Fruit fly (Drosophila melanogaster) whole organism, embryonic: ENCODE measurements around the gene CG14839.

ENCODE experiments used
- CG10274 ChIP-seq: fragments of 200-800 bp; sonication (Bioruptor generic); optimal IDR thresholded peaks from 3 replicates; lab custom pipeline; 2017; ENCODE audit warnings: missing biosample characterization, mild to moderate bottlenecking, missing genetic modification characterization
- CG10979 ChIP-seq: fragments of 200-800 bp; sonication (Bioruptor generic); optimal IDR thresholded peaks from 2 replicates; lab custom pipeline; 2018; ENCODE audit warnings: missing biosample characterization, mild to moderate bottlenecking, missing genetic modification characterization, moderate library complexity
- CG12071 ChIP-seq: fragments of 200-800 bp; sonication (Bioruptor generic); optimal IDR thresholded peaks from 3 replicates; lab custom pipeline; 2018; ENCODE audit warnings: missing biosample characterization, mild to moderate bottlenecking, missing genetic modification characterization
- CG12299 ChIP-seq: fragments of 200-800 bp; sonication (Bioruptor generic); optimal IDR thresholded peaks from 2 replicates; lab custom pipeline; 2018; ENCODE audit warnings: missing biosample characterization, mild to moderate bottlenecking, missing genetic modification characterization
- CG1647 ChIP-seq: fragments of 200-800 bp; sonication (Bioruptor generic); optimal IDR thresholded peaks from 3 replicates; lab custom pipeline; 2016; ENCODE audit warnings: missing biosample characterization, missing genetic modification characterization
- CG16813 ChIP-seq: fragments of 200-800 bp; sonication (Bioruptor generic); IDR thresholded peaks from 3 replicates; pipeline ENCODE4 v1.3.6; 2022; ENCODE audit warnings: missing biosample characterization, missing genetic modification characterization; ENCODE audit not compliant: partially characterized antibody
- CG17359 ChIP-seq: fragments of 200-800 bp; sonication (Bioruptor generic); optimal IDR thresholded peaks from 3 replicates; lab custom pipeline; 2018; ENCODE audit warnings: missing biosample characterization, mild to moderate bottlenecking, missing genetic modification characterization, moderate library complexity
- CG2116 ChIP-seq: fragments of 200-800 bp; sonication (Bioruptor generic); optimal IDR thresholded peaks from 3 replicates; lab custom pipeline; 2018; ENCODE audit warnings: missing biosample characterization, mild to moderate bottlenecking, missing genetic modification characterization
- CG2875 ChIP-seq: fragments of 200-800 bp; sonication (Bioruptor generic); optimal IDR thresholded peaks from 2 replicates; lab custom pipeline; 2017; ENCODE audit warnings: missing biosample characterization, mild to moderate bottlenecking, missing genetic modification characterization, missing genetic modification reagents
- CG30020 ChIP-seq: fragments of 200-800 bp; optimal IDR thresholded peaks from 2 replicates; lab custom pipeline; 2019; ENCODE audit warnings: missing biosample characterization, mild to moderate bottlenecking, missing genetic modification characterization, moderate library complexity
- CG30431 ChIP-seq: fragments of 200-800 bp; sonication (Bioruptor generic); optimal IDR thresholded peaks from 2 replicates; lab custom pipeline; 2017; ENCODE audit warnings: missing biosample characterization, missing genetic modification characterization
- CG4820 ChIP-seq: fragments of 200-800 bp; sonication (Bioruptor generic); optimal IDR thresholded peaks from 3 replicates; lab custom pipeline; 2016; ENCODE audit warnings: missing biosample characterization, missing genetic modification characterization
- CG4854 ChIP-seq: fragments of 200-800 bp; sonication (Bioruptor generic); optimal IDR thresholded peaks from 2 replicates; lab custom pipeline; 2016; ENCODE audit warnings: missing biosample characterization, missing genetic modification characterization, inconsistent platforms
- CG7556 ChIP-seq: fragments of 200-800 bp; sonication (Bioruptor generic); optimal IDR thresholded peaks from 2 replicates; lab custom pipeline; 2017; ENCODE audit warnings: missing biosample characterization, mild to moderate bottlenecking, missing genetic modification characterization
- CG8924 ChIP-seq: fragments of 200-800 bp; optimal IDR thresholded peaks from 3 replicates; lab custom pipeline; 2019; ENCODE audit warnings: missing biosample characterization, mild to moderate bottlenecking, missing genetic modification characterization, moderate library complexity
- CrebB ChIP-seq: fragments of 200-800 bp; sonication (Bioruptor generic); optimal IDR thresholded peaks from 3 replicates; lab custom pipeline; 2018; ENCODE audit warnings: missing biosample characterization, mild to moderate bottlenecking, missing genetic modification characterization
- D ChIP-seq, 2 experiments: fragments of 200-800 bp in 1 of 2; fragments of >200 bp in 1 of 2; sonication (Bioruptor generic) in 1 of 2; optimal IDR thresholded peaks; 2 replicates in 1 of 2; 3 replicates in 1 of 2; lab custom pipeline; 2017; ENCODE audit warnings: mild to moderate bottlenecking in 1 of 2, missing biosample characterization in 1 of 2, missing genetic modification characterization in 1 of 2, missing genetic modification reagents in 1 of 2
- D19A ChIP-seq: fragments of 200-800 bp; optimal IDR thresholded peaks from 3 replicates; lab custom pipeline; 2019; ENCODE audit warnings: missing biosample characterization, mild to moderate bottlenecking, missing genetic modification characterization, moderate library complexity
- Dll ChIP-seq: fragments of 200-800 bp; sonication (Bioruptor generic); IDR thresholded peaks from 4 replicates; pipeline ENCODE4 v1.3.6; 2022; ENCODE audit warnings: missing biosample characterization, missing genetic modification characterization; ENCODE audit not compliant: partially characterized antibody
- Dp ChIP-seq: fragments of 200-800 bp; sonication (Bioruptor generic); optimal IDR thresholded peaks from 2 replicates; lab custom pipeline; 2018; ENCODE audit warnings: missing biosample characterization, mild to moderate bottlenecking, missing genetic modification characterization, moderate library complexity
- Drgx ChIP-seq: fragments of 200-800 bp; sonication (Bioruptor generic); IDR thresholded peaks from 2 replicates; pipeline ENCODE4 v1.3.6; 2022; ENCODE audit warnings: missing biosample characterization, missing genetic modification characterization
- E2f2 ChIP-seq: fragments of 200-800 bp; sonication (Bioruptor generic); IDR thresholded peaks from 2 replicates; pipeline ENCODE4 v1.3.6; 2022; ENCODE audit warnings: missing biosample characterization, missing genetic modification characterization
- Elba2 ChIP-seq: fragments of 200-800 bp; sonication (Bioruptor generic); optimal IDR thresholded peaks from 3 replicates; lab custom pipeline; 2016; ENCODE audit warnings: missing biosample characterization, missing genetic modification characterization
- HLH4C ChIP-seq: fragments of 200-800 bp; sonication (Bioruptor generic); IDR thresholded peaks from 3 replicates; pipeline ENCODE4 v1.3.6; 2022; ENCODE audit warnings: missing biosample characterization, missing genetic modification characterization; ENCODE audit not compliant: partially characterized antibody
- Hsf ChIP-seq: fragments of 200-800 bp; sonication (Bioruptor generic); optimal IDR thresholded peaks from 3 replicates; lab custom pipeline; 2016; ENCODE audit warnings: missing biosample characterization, missing genetic modification characterization
- MESR4 ChIP-seq: fragments of 200-800 bp; sonication (Bioruptor generic); optimal IDR thresholded peaks from 2 replicates; lab custom pipeline; 2018; ENCODE audit warnings: missing biosample characterization, mild to moderate bottlenecking, missing genetic modification characterization, moderate library complexity
- Scr ChIP-seq: fragments of 200-800 bp; sonication (Bioruptor generic); IDR thresholded peaks from 2 replicates; pipeline ENCODE4 v1.3.6; 2022; ENCODE audit warnings: missing biosample characterization, missing genetic modification characterization; ENCODE audit not compliant: partially characterized antibody
- Side ChIP-seq: fragments of 200-800 bp; sonication (Bioruptor generic); optimal IDR thresholded peaks from 2 replicates; lab custom pipeline; 2016; ENCODE audit warnings: missing biosample characterization, missing genetic modification characterization
- Taf1 ChIP-seq: fragments of 200-800 bp; sonication (Bioruptor generic); IDR thresholded peaks from 2 replicates; pipeline ENCODE4 v1.3.6; 2022; ENCODE audit warnings: missing biosample characterization, missing genetic modification characterization
- ac ChIP-seq: fragments of 200-800 bp; sonication (Bioruptor generic); optimal IDR thresholded peaks from 3 replicates; lab custom pipeline; 2017; ENCODE audit warnings: missing biosample characterization, mild to moderate bottlenecking, missing genetic modification characterization
- bbx ChIP-seq: fragments of 200-800 bp; sonication (Bioruptor generic); IDR thresholded peaks from 2 replicates; pipeline ENCODE4 v1.3.6; 2022; ENCODE audit warnings: missing biosample characterization, missing genetic modification characterization; ENCODE audit not compliant: partially characterized antibody
- cg ChIP-seq: fragments of 200-800 bp; sonication (Bioruptor generic); optimal IDR thresholded peaks from 3 replicates; lab custom pipeline; 2019; ENCODE audit warnings: missing biosample characterization, mild to moderate bottlenecking, missing genetic modification characterization, moderate library complexity
- corto ChIP-seq: fragments of 200-800 bp; sonication (Bioruptor generic); optimal IDR thresholded peaks from 2 replicates; lab custom pipeline; 2016; ENCODE audit warnings: missing biosample characterization, mild to moderate bottlenecking, missing genetic modification characterization, moderate library complexity
- crol ChIP-seq: fragments of 200-800 bp; sonication (Bioruptor generic); IDR thresholded peaks from 2 replicates; pipeline ENCODE4 v1.3.6; 2022; ENCODE audit warnings: missing biosample characterization, missing genetic modification characterization
- dmrt99B ChIP-seq: fragments of 200-800 bp; sonication (Bioruptor generic); optimal IDR thresholded peaks from 2 replicates; lab custom pipeline; 2018; ENCODE audit warnings: missing biosample characterization, mild to moderate bottlenecking, missing genetic modification characterization, moderate library complexity
- dpn ChIP-seq, 2 experiments: fragments of 200-800 bp; sonication (Bioruptor generic); optimal IDR thresholded peaks; 3 replicates each; lab custom pipeline; 2016; ENCODE audit warnings: missing biosample characterization in 2 of 2, missing genetic modification characterization in 2 of 2
- gcm ChIP-seq: fragments of 200-800 bp; sonication (Bioruptor generic); optimal IDR thresholded peaks from 2 replicates; lab custom pipeline; 2019; ENCODE audit warnings: missing biosample characterization, mild to moderate bottlenecking, missing genetic modification characterization, moderate library complexity
- kni ChIP-seq: fragments of 200-800 bp; sonication (Bioruptor generic); optimal IDR thresholded peaks from 3 replicates; lab custom pipeline; 2017; ENCODE audit warnings: mild to moderate bottlenecking, missing biosample characterization, missing genetic modification reagents, missing genetic modification characterization
- lab ChIP-seq: fragments of 200-800 bp; sonication (Bioruptor generic); optimal IDR thresholded peaks from 3 replicates; lab custom pipeline; 2017; ENCODE audit warnings: missing biosample characterization, missing genetic modification characterization, mild to moderate bottlenecking, moderate library complexity, missing genetic modification reagents
- lov ChIP-seq, 2 experiments: fragments of 200-800 bp in 1 of 2; fragments of >200 bp in 1 of 2; sonication (Bioruptor generic) in 1 of 2; IDR thresholded peaks in 1 of 2; optimal IDR thresholded peaks in 1 of 2; 2 replicates in 1 of 2; 3 replicates in 1 of 2; pipeline versions ENCODE4 v1.3.6 to Lab custom; 2017 to 2022; ENCODE audit warnings: missing biosample characterization in 1 of 2, missing genetic modification characterization in 1 of 2
- mam ChIP-seq: fragments of 200-800 bp; sonication (Bioruptor generic); optimal IDR thresholded peaks from 3 replicates; lab custom pipeline; 2016; ENCODE audit warnings: missing biosample characterization, missing genetic modification characterization
- onecut ChIP-seq: fragments of 200-800 bp; sonication (Bioruptor generic); IDR thresholded peaks from 2 replicates; pipeline ENCODE4 v1.3.6; 2022; ENCODE audit warnings: missing biosample characterization, missing genetic modification characterization
- peb ChIP-seq: fragments of 200-800 bp; sonication (Bioruptor generic); IDR thresholded peaks from 2 replicates; pipeline ENCODE4 v1.3.6; 2022; ENCODE audit warnings: missing biosample characterization, missing genetic modification characterization
- rib ChIP-seq: fragments of 200-800 bp; sonication (Bioruptor generic); IDR thresholded peaks from 2 replicates; pipeline ENCODE4 v1.3.6; 2022; ENCODE audit warnings: missing biosample characterization, missing genetic modification characterization
- stwl ChIP-seq: fragments of 200-800 bp; sonication (Bioruptor generic); optimal IDR thresholded peaks from 3 replicates; lab custom pipeline; 2018; ENCODE audit warnings: missing biosample characterization, mild to moderate bottlenecking, missing genetic modification characterization, moderate library complexity
- unc-4 ChIP-seq: fragments of 200-800 bp; sonication (Bioruptor generic); IDR thresholded peaks from 2 replicates; pipeline ENCODE4 v1.3.6; 2022; ENCODE audit warnings: missing biosample characterization, missing genetic modification characterization; ENCODE audit not compliant: partially characterized antibody

CG14839 gene

DNA sequence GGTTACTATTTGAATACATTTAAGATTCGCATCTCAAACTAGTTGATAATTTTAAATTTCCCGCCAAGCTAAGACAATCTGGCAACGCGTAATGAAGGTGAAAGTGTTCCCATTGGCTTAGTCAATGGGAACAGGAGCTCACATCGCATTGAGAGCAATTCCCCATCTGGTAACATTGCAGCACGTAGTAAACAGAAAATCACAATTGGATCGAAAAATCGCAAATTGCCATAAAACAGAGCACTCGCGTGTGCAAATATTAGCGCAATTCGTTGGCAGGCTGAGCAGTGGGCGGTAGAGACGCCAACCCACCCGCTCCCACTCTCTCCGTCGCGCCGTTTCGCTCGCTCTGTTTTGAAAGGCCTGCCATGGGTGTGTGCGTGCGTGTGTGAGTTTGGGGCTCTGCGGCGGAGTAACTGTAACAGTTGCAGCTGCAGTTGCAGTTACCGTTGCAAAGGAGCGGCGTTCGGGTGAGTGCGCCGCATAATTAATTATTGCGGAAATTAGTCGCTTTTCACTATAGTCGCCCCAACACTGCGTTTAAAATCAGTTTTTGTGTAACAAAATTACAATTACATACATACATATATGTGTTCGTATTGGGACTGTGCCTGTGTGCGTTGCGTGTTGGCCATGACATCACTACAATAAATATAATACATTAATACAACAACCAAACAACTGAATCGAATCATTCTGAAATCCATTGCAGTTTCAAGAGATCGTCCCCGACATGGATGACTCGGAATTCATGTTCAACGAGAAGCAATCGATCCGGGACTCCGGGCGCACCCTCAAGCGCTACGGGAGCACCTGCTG, 36.1 kb downstream of the CG14839 start (continued):
- TF ChIP-seq D19A (tag; lab: Kevin White, UChicago) (no peak), lov (optimal IDR thresholded peaks at IDR 0.05; lab: Kevin White, UChicago) (no peak), lov (GFP tag; IDR thresholded peaks at IDR 0.05; lab: Robert Waterston, UW) (0 out of 3 replicates have a peak, but pooled peaks have one; percentile 3), lab (GFP tag; lab: Kevin White, UChicago) (no peak), onecut (GFP tag; lab: Robert Waterston, UW) (no peak), Hsf (GFP tag; lab: Kevin White, UChicago) (no peak), CG4820 (GFP tag; lab: Kevin White, UChicago) (no peak), crol (GFP tag; lab: Robert Waterston, UW) (0 out of 2 replicates have a peak, but pooled peaks have one; percentile 34), kni (GFP tag; lab: Kevin White, UChicago) (peak; percentile 94), MESR4 (GFP tag; lab: Kevin White, UChicago) (peak; percentile 83), CG30431 (GFP tag; lab: Kevin White, UChicago) (no peak), bbx (GFP tag; lab: Robert Waterston, UW) (0 out of 2 replicates have a peak, but pooled peaks have one; percentile 22), CG7556 (GFP tag; lab: Kevin White, UChicago) (no peak), dmrt99B (tag; lab: Kevin White, UChicago) (no peak), CG17359 (tag; lab: Kevin White, UChicago) (no peak), Dll (GFP tag; lab: Robert Waterston, UW) (peak; percentile 60; the same call in 1 of the 4 replicates), dpn (GFP tag; optimal IDR thresholded peaks at IDR 0.05; lab: Kevin White, UChicago) (no peak), unc-4 (GFP tag; lab: Robert Waterston, UW) (0 out of 2 replicates have a peak, but pooled peaks have one; percentile 26), mam (GFP tag; lab: Kevin White, UChicago) (no peak), corto (GFP tag; lab: Kevin White, UChicago) (no peak), E2f2 (GFP tag; lab: Robert Waterston, UW) (peak; percentile 93), CG10274 (GFP tag; lab: Kevin White, UChicago) (no peak), rib (peak; percentile 28; the same call in 1 of the 2 replicates), CG12071 (GFP tag; lab: Kevin White, UChicago) (no peak), ac (GFP tag; lab: Kevin White, UChicago) (no peak), cg (peak; percentile 92), Scr (GFP tag; lab: Robert Waterston, UW) (no peak), gcm (GFP tag; lab: Kevin White, UChicago) (no peak), CG12299 (no peak), Taf1 (GFP tag; lab: Robert Waterston, UW) (no peak), Dp (GFP tag; lab: Kevin White, UChicago) (peak; percentile 94), HLH4C (GFP tag; lab: Robert Waterston, UW) (no peak), Elba2 (GFP tag; lab: Kevin White, UChicago) (peak; percentile 86), CG4854 (GFP tag; lab: Kevin White, UChicago) (no peak), peb (GFP tag; lab: Robert Waterston, UW) (no peak), CG1647 (GFP tag; lab: Kevin White, UChicago) (no peak), Drgx (0 out of 2 replicates have a peak, but pooled peaks have one; percentile 20), CG30020 (tag; lab: Kevin White, UChicago) (no peak), Side (GFP tag; lab: Kevin White, UChicago) (peak; percentile 4), CG2875 (GFP tag; lab: Kevin White, UChicago) (no peak), CG2116 (GFP tag; lab: Kevin White, UChicago) (peak; percentile 31), D (optimal IDR thresholded peaks at IDR 0.05; lab: Kevin White, UChicago) (no peak), D (GFP tag; optimal IDR thresholded peaks at IDR 0.05; lab: Kevin White, UChicago) (no peak), CG8924 (tag; lab: Kevin White, UChicago) (no peak), CrebB (tag; lab: Kevin White, UChicago) (no peak), stwl (tag; lab: Kevin White, UChicago) (peak; percentile 18), CG10979 (tag; lab: Kevin White, UChicago) (peak; percentile 3), CG16813 (GFP tag; lab: Robert Waterston, UW) (0 out of 3 replicates have a peak, but pooled peaks have one; percentile 10)
